Worm (Caenorhabditis elegans) whole organism, L1 larva: ENCODE results near the gene B0222.15.

Experiments
- egl-27 ChIP-seq, 2 experiments: fragments of 150-350 bp in 1 of 2; sonication (generic microtip); optimal IDR thresholded peaks; 3 replicates each; lab custom pipeline; 2017 to 2018; ENCODE audit warnings: missing biosample characterization in 2 of 2, missing genetic modification characterization in 2 of 2, missing genetic modification reagents in 2 of 2
- elt-2 ChIP-seq: sonication (generic microtip); optimal IDR thresholded peaks from 2 replicates; lab custom pipeline; 2016; ENCODE audit warnings: missing genetic modification characterization, mild to moderate bottlenecking, inconsistent platforms, missing compliant biosample characterization, missing genetic modification reagents
- elt-3 ChIP-seq, 6 experiments: fragments of 150-350 bp in 1 of 6; sonication (generic microtip); optimal IDR thresholded peaks; 2 replicates each; lab custom pipeline; 2017 to 2018; ENCODE audit warnings: missing biosample characterization in 6 of 6, missing genetic modification characterization in 6 of 6, inconsistent platforms in 1 of 6
- hpl-2 ChIP-seq: fragments of 150-350 bp; optimal IDR thresholded peaks from 2 replicates; lab custom pipeline; 2014; ENCODE audit warnings: missing biosample characterization, missing genetic modification reagents, missing genetic modification characterization
- lin-39 ChIP-seq: fragments of 150-350 bp; optimal IDR thresholded peaks from 2 replicates; lab custom pipeline; 2014; ENCODE audit warnings: missing biosample characterization, missing genetic modification reagents, missing genetic modification characterization
- nhr-11 ChIP-seq: fragments of 150-350 bp; optimal IDR thresholded peaks from 2 replicates; lab custom pipeline; 2014; ENCODE audit warnings: missing biosample characterization, missing genetic modification characterization
- nhr-19 ChIP-seq: fragments of 200-800 bp; sonication (Bioruptor generic); conservative IDR thresholded peaks from 2 replicates; pipeline ENCODE4 v1.3.6; 2022; ENCODE audit warnings: missing genetic modification characterization, missing compliant biosample characterization
- nhr-90 ChIP-seq: sonication (generic microtip); optimal IDR thresholded peaks from 2 replicates; lab custom pipeline; 2016; ENCODE audit warnings: mild to moderate bottlenecking, missing genetic modification characterization, missing compliant biosample characterization; ENCODE audit not compliant: poor library complexity
- skn-1 ChIP-seq: fragments of 150-350 bp; optimal IDR thresholded peaks from 2 replicates; lab custom pipeline; 2014; ENCODE audit warnings: missing biosample characterization, missing genetic modification characterization
- snpc-4 ChIP-seq: fragments of 150-350 bp; optimal IDR thresholded peaks from 2 replicates; lab custom pipeline; 2014; ENCODE audit warnings: missing biosample characterization, missing genetic modification characterization
- tbx-2 ChIP-seq: sonication (generic microtip); optimal IDR thresholded peaks from 2 replicates; lab custom pipeline; 2016; ENCODE audit warnings: missing genetic modification characterization, missing compliant biosample characterization
- unc-62 ChIP-seq: fragments of 150-350 bp; optimal IDR thresholded peaks from 2 replicates; lab custom pipeline; 2014; ENCODE audit warnings: missing biosample characterization, missing genetic modification reagents, missing genetic modification characterization

DNA sequence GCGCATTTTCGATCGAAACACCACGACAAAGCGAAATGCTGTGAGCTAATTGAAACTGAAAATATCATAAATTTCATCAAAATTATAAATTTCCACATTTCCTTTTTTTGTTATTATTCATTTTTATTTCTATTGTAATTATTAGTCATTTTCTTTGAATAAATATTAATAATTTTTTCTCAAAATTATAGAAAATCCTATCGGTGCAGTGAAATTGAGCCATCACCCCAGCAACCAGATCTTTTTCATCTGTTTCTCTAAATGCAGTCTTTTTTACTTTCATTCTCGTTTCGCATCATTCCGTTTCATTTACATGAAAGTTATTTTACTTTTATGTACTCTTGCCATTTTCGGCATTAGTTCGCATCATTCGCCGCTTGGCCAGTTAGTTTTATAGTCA lies 34.6 kb downstream of the B0222.15 start, which contains the start of gene F21C10.13:
- TF ChIP-seq unc-62 = no peak
- no peak for TF ChIP-seq nhr-11 (tag; lab: Kevin White, UChicago)
- no peak for TF ChIP-seq hpl-2
- no peak for TF ChIP-seq tbx-2 (tag; lab: Kevin White, UChicago)
- no peak for TF ChIP-seq egl-27 (tag; optimal IDR thresholded peaks at IDR 0.05; lab: Kevin White, UChicago)
- TF ChIP-seq elt-3 (tag; optimal IDR thresholded peaks at IDR 0.05; lab: Kevin White, UChicago) = no peak
- TF ChIP-seq nhr-19 (GFP tag; lab: Robert Waterston, UW) = no peak
- no peak for TF ChIP-seq skn-1 (tag; lab: Kevin White, UChicago)
- no peak for TF ChIP-seq elt-2 (tag; lab: Kevin White, UChicago)
- TF ChIP-seq nhr-90 (tag; lab: Kevin White, UChicago) = no peak
- no peak for TF ChIP-seq snpc-4 (tag; lab: Kevin White, UChicago)
- no peak for TF ChIP-seq lin-39
